Fruit fly (Drosophila melanogaster): ENCODE data around the gene CG12773.

Gene CG12773

dm6 chrX:1399056-1400003, 45.5 kb upstream of the CG12773 start:
- TF ChIP-seq Myc (optimal IDR thresholded peaks at IDR 0.05) (no peak), rgr (GFP tag; optimal IDR thresholded peaks at IDR 0.05) (no peak), Sp1 (GFP tag; optimal IDR thresholded peaks at IDR 0.05) (peak; percentile 12), pan (optimal IDR thresholded peaks at IDR 0.05) (no peak), lola (GFP tag; optimal IDR thresholded peaks at IDR 0.05) (no peak), CG32264 (GFP tag; optimal IDR thresholded peaks at IDR 0.05) (no peak), Abd-B (GFP tag; optimal IDR thresholded peaks at IDR 0.05) (no peak), dmrt93B (GFP tag; optimal IDR thresholded peaks at IDR 0.05) (no peak), CG9705 (GFP tag; optimal IDR thresholded peaks at IDR 0.05) (no peak), Hnf4 (GFP tag; optimal IDR thresholded peaks at IDR 0.05) (no peak), Mio (GFP tag; optimal IDR thresholded peaks at IDR 0.05) (no peak), CrebA (GFP tag; optimal IDR thresholded peaks at IDR 0.05; ENCODE audit: borderline replicate concordance) (no peak), Vsx2 (GFP tag; optimal IDR thresholded peaks at IDR 0.05; ENCODE audit: partially characterized antibody) (peak; percentile 70), GATAd (GFP tag; optimal IDR thresholded peaks at IDR 0.05) (no peak), sv (GFP tag; optimal IDR thresholded peaks at IDR 0.05) (no peak), jim (GFP tag; optimal IDR thresholded peaks at IDR 0.05) (no peak), usp (GFP tag; optimal IDR thresholded peaks at IDR 0.05) (no peak), Jra (GFP tag; optimal IDR thresholded peaks at IDR 0.05) (peak; percentile 30), ey (GFP tag; optimal IDR thresholded peaks at IDR 0.05) (no peak), dl (GFP tag; optimal IDR thresholded peaks at IDR 0.05; ENCODE audit: insufficient read depth in 1 of 2, partially characterized antibody in 2 of 2) (peak; percentile 25 to 82), HLH106 (tag; optimal IDR thresholded peaks at IDR 0.05) (no peak), Dfd (GFP tag; optimal IDR thresholded peaks at IDR 0.05) (no peak), brk (GFP tag; optimal IDR thresholded peaks at IDR 0.05) (no peak), fru (GFP tag; optimal IDR thresholded peaks at IDR 0.05) (peak; percentile 5), N (GFP tag; optimal IDR thresholded peaks at IDR 0.05) (no peak), sage (GFP tag; optimal IDR thresholded peaks at IDR 0.05) (no peak), Dif (GFP tag; optimal IDR thresholded peaks at IDR 0.05; ENCODE audit: partially characterized antibody) (peak; percentile 81), Hr83 (GFP tag; optimal IDR thresholded peaks at IDR 0.05; ENCODE audit: poor library complexity, severe bottlenecking) (peak; percentile 39), psq (GFP tag; optimal IDR thresholded peaks at IDR 0.05) (peak; percentile 19), Rel (GFP tag; optimal IDR thresholded peaks at IDR 0.05) (no peak), Rel (tag; optimal IDR thresholded peaks at IDR 0.05) (peak; percentile 11), h (GFP tag; optimal IDR thresholded peaks at IDR 0.05) (peak; percentile 17), Hr78 (GFP tag; optimal IDR thresholded peaks at IDR 0.05) (no peak), OdsH (GFP tag; optimal IDR thresholded peaks at IDR 0.05) (no peak), woc (GFP tag; optimal IDR thresholded peaks at IDR 0.05) (peak; percentile 80), br (GFP tag; optimal IDR thresholded peaks at IDR 0.05) (peak; percentile 36), dsf (GFP tag; optimal IDR thresholded peaks at IDR 0.05; ENCODE audit: borderline replicate concordance) (no peak), tai (GFP tag; optimal IDR thresholded peaks at IDR 0.05) (no peak), foxo (GFP tag; optimal IDR thresholded peaks at IDR 0.05) (no peak)

- TF ChIP-seq ey (GFP tag; optimal IDR thresholded peaks at IDR 0.05) (peak; percentile 83), sage (GFP tag; optimal IDR thresholded peaks at IDR 0.05) (peak; percentile 44), CG9705 (GFP tag; optimal IDR thresholded peaks at IDR 0.05) (peak; percentile 69), Hr83 (GFP tag; optimal IDR thresholded peaks at IDR 0.05; ENCODE audit: poor library complexity, severe bottlenecking) (no peak), Mio (GFP tag; optimal IDR thresholded peaks at IDR 0.05) (no peak), dl (GFP tag; optimal IDR thresholded peaks at IDR 0.05; ENCODE audit: insufficient read depth in 1 of 2, partially characterized antibody in 2 of 2) (no peak), Myc (optimal IDR thresholded peaks at IDR 0.05) (no peak), sv (GFP tag; optimal IDR thresholded peaks at IDR 0.05) (peak; percentile 31), CrebA (GFP tag; optimal IDR thresholded peaks at IDR 0.05; ENCODE audit: borderline replicate concordance) (no peak), Rel (GFP tag; optimal IDR thresholded peaks at IDR 0.05) (no peak), Rel (tag; optimal IDR thresholded peaks at IDR 0.05) (peak; percentile 83), tai (GFP tag; optimal IDR thresholded peaks at IDR 0.05) (no peak), dmrt93B (GFP tag; optimal IDR thresholded peaks at IDR 0.05) (peak; percentile 79), lola (GFP tag; optimal IDR thresholded peaks at IDR 0.05) (no peak), dsf (GFP tag; optimal IDR thresholded peaks at IDR 0.05; ENCODE audit: borderline replicate concordance) (no peak), OdsH (GFP tag; optimal IDR thresholded peaks at IDR 0.05) (peak; percentile 72), brk (GFP tag; optimal IDR thresholded peaks at IDR 0.05) (no peak), br (GFP tag; optimal IDR thresholded peaks at IDR 0.05) (peak; percentile 85), usp (GFP tag; optimal IDR thresholded peaks at IDR 0.05) (no peak), Hr78 (GFP tag; optimal IDR thresholded peaks at IDR 0.05) (no peak), Dif (GFP tag; optimal IDR thresholded peaks at IDR 0.05; ENCODE audit: partially characterized antibody) (no peak), h (GFP tag; optimal IDR thresholded peaks at IDR 0.05) (peak; percentile 83), GATAd (GFP tag; optimal IDR thresholded peaks at IDR 0.05) (no peak), Vsx2 (GFP tag; optimal IDR thresholded peaks at IDR 0.05; ENCODE audit: partially characterized antibody) (peak; percentile 26), CG32264 (GFP tag; optimal IDR thresholded peaks at IDR 0.05) (peak; percentile 55), fru (GFP tag; optimal IDR thresholded peaks at IDR 0.05) (peak; percentile 86), Abd-B (GFP tag; optimal IDR thresholded peaks at IDR 0.05) (no peak), foxo (GFP tag; optimal IDR thresholded peaks at IDR 0.05) (peak in 1 of 2 experiments; percentile 83), psq (GFP tag; optimal IDR thresholded peaks at IDR 0.05) (peak; percentile 74), jim (GFP tag; optimal IDR thresholded peaks at IDR 0.05) (no peak), Sp1 (GFP tag; optimal IDR thresholded peaks at IDR 0.05) (peak; percentile 62), Jra (GFP tag; optimal IDR thresholded peaks at IDR 0.05) (peak; percentile 18), N (GFP tag; optimal IDR thresholded peaks at IDR 0.05) (no peak), HLH106 (tag; optimal IDR thresholded peaks at IDR 0.05) (peak; percentile 83), woc (GFP tag; optimal IDR thresholded peaks at IDR 0.05) (peak; percentile 98), pan (optimal IDR thresholded peaks at IDR 0.05) (no peak), Dfd (GFP tag; optimal IDR thresholded peaks at IDR 0.05) (no peak), rgr (GFP tag; optimal IDR thresholded peaks at IDR 0.05) (peak; percentile 62), Hnf4 (GFP tag; optimal IDR thresholded peaks at IDR 0.05) (no peak)
Measured at dm6 chrX:1398455-1399055, 44.8 kb upstream of the CG12773 start.

Measured in whole organism, wandering third instar larva.